Worm (Caenorhabditis elegans) whole organism, young adult: Measurements from ENCODE around the gene nhr-207.

Source experiments
- F23B12.7 ChIP-seq: sonication (generic microtip); optimal IDR thresholded peaks from 2 replicates; lab custom pipeline; 2017; ENCODE audit warnings: missing genetic modification characterization, mild to moderate bottlenecking, missing compliant biosample characterization, antibody characterized with exemption, moderate library complexity; ENCODE audit not compliant: insufficient read depth
- Y53F4B.3 ChIP-seq: fragments of 200-800 bp; sonication (Bioruptor generic); IDR thresholded peaks from 2 replicates; pipeline ENCODE4 v1.3.6; 2022; ENCODE audit warnings: missing genetic modification reagents, missing genetic modification characterization, missing compliant biosample characterization
- Y67H2A.10 ChIP-seq: fragments of 200-800 bp; sonication (Bioruptor generic); conservative IDR thresholded peaks from 2 replicates; pipeline ENCODE4 v1.3.6; 2022; ENCODE audit warnings: missing genetic modification reagents, missing genetic modification characterization, missing compliant biosample characterization
- Y79H2A.3 ChIP-seq: fragments of 200-800 bp; sonication (Bioruptor generic); conservative IDR thresholded peaks from 2 replicates; pipeline ENCODE4 v1.3.6; 2022; ENCODE audit warnings: missing genetic modification reagents, missing genetic modification characterization, missing compliant biosample characterization
- ama-1 ChIP-seq, 3 experiments: fragments of 150-350 bp in 1 of 3; sonication (generic microtip) in 2 of 3; optimal IDR thresholded peaks; 2 replicates each; lab custom pipeline; 2014 to 2018; ENCODE audit warnings: missing biosample characterization in 2 of 3, missing genetic modification characterization in 2 of 3, missing genetic modification reagents in 2 of 3
- dpl-1 ChIP-seq: fragments of 150-350 bp; optimal IDR thresholded peaks from 2 replicates; lab custom pipeline; 2014; ENCODE audit warnings: missing biosample characterization, missing genetic modification reagents, missing genetic modification characterization
- lin-26 ChIP-seq: fragments of 200-800 bp; sonication (Bioruptor generic); IDR thresholded peaks from 2 replicates; pipeline ENCODE4 v1.3.6; 2022; ENCODE audit warnings: missing genetic modification reagents, missing genetic modification characterization, missing compliant biosample characterization
- repo-1 ChIP-seq: sonication (generic microtip); optimal IDR thresholded peaks from 2 replicates; lab custom pipeline; 2017; ENCODE audit warnings: mild to moderate bottlenecking, missing genetic modification characterization, missing compliant biosample characterization
- snpc-4 ChIP-seq, 5 experiments: fragments of 150-350 bp in 1 of 5; sonication (generic microtip) in 4 of 5; optimal IDR thresholded peaks; 2 replicates each; lab custom pipeline; 2014 to 2018; ENCODE audit warnings: missing genetic modification characterization in 5 of 5, missing biosample characterization in 3 of 5, antibody characterized with exemption in 2 of 5, mild to moderate bottlenecking in 2 of 5, missing compliant biosample characterization in 2 of 5, missing genotype in 2 of 5, moderate library complexity in 2 of 5, missing genetic modification reagents in 1 of 5
- sptf-2 ChIP-seq: fragments of 200-800 bp; sonication (Bioruptor generic); optimal IDR thresholded peaks from 2 replicates; lab custom pipeline; 2018; ENCODE audit warnings: mild to moderate bottlenecking, missing genetic modification characterization, missing compliant biosample characterization
- unc-62 ChIP-seq: fragments of 150-350 bp; optimal IDR thresholded peaks from 2 replicates; lab custom pipeline; 2014; ENCODE audit warnings: missing biosample characterization, missing genetic modification reagents, missing genetic modification characterization
- ztf-3 ChIP-seq: fragments of 200-800 bp; sonication (Bioruptor generic); optimal IDR thresholded peaks from 2 replicates; lab custom pipeline; 2018; ENCODE audit warnings: mild to moderate bottlenecking, missing genetic modification characterization, missing compliant biosample characterization

DNA sequence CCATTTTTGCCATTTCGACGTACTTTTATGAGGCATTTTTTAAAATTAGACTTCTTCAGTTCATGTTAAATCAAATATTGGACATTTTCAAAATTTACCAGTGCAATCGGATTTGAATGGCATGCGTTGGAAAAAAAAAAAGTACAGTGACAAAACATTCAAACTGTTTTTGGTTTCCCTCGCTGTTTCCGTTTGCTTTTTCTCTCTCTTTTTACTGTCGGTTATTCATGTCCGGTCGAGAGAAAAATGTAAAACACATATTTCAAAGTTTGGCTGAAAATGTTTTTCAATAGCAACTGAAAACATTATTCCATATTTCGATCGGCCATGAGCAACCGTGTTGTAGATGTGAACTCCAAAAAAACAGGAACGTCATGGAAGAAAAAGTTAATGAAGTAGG is 44.7 kb downstream of the nhr-207 start, which contains the start of gene C27A7.3:
- TF ChIP-seq sptf-2 (GFP tag; lab: Kevin White, UChicago) (no peak), unc-62 (GFP tag; lab: Kevin White, UChicago) (no peak), snpc-4 (GFP tag; optimal IDR thresholded peaks at IDR 0.05; lab: Kevin White, UChicago) (no peak), snpc-4 (tag; optimal IDR thresholded peaks at IDR 0.05; lab: Kevin White, UChicago) (no peak), dpl-1 (GFP tag; lab: Kevin White, UChicago) (no peak), F23B12.7 (tag; lab: Kevin White, UChicago) (no peak), ztf-3 (GFP tag; lab: Kevin White, UChicago) (no peak), Y53F4B.3 (GFP tag; lab: Robert Waterston, UW) (no peak), Y79H2A.3 (no peak), repo-1 (tag; lab: Kevin White, UChicago) (no peak), ama-1 (optimal IDR thresholded peaks at IDR 0.05; lab: Kevin White, UChicago) (no peak), ama-1 (GFP tag; optimal IDR thresholded peaks at IDR 0.05; lab: Kevin White, UChicago) (no peak), Y67H2A.10 (GFP tag; lab: Robert Waterston, UW) (no peak), lin-26 (GFP tag; lab: Robert Waterston, UW) (no peak)
